Worm (Caenorhabditis elegans): ENCODE data around the gene lin-1.

lin-1 gene

DNA sequence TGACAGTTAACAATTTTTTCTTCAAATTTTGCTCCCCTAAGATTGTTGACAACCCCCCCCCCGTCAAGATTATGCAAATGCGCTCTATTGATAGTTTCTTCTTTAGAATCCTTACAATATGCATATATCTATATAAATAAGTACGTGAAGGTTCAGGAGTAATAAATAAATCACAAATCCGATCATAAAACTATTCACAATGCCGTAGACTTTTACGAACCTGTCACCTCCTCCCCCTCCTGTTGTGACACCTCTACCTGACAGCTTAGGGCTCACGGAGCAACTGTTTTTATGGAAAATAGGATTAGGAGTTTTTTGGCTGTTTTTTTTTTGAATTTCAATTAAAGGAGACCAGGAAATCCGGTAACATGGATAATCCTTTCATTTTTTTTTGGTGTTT, 8.0 kb downstream of the lin-1 start:
- no peak for TF ChIP-seq attf-4 (tag; optimal IDR thresholded peaks at IDR 0.05)
- TF ChIP-seq dpl-1 (GFP tag; optimal IDR thresholded peaks at IDR 0.05): no peak

ce11 chrIV:2284462-2285047, 15.5 kb downstream of the lin-1 start:
- TF ChIP-seq dmd-6 (GFP tag; IDR thresholded peaks at IDR 0.05) (peak; percentile 79), tra-1 (GFP tag; IDR thresholded peaks at IDR 0.05) (no peak), ztf-7 (tag; optimal IDR thresholded peaks at IDR 0.05) (no peak), arid-1 (GFP tag; conservative IDR thresholded peaks at IDR 0.05) (no peak), snpc-1.2 (GFP tag; IDR thresholded peaks at IDR 0.05) (no peak), zag-1 (tag; optimal IDR thresholded peaks at IDR 0.05) (no peak), lin-38 (GFP tag; IDR thresholded peaks at IDR 0.05) (no peak), dve-1 (tag; optimal IDR thresholded peaks at IDR 0.05; ENCODE audit: insufficient read depth) (peak; percentile 57), hlh-30 (tag; optimal IDR thresholded peaks at IDR 0.05; ENCODE audit: insufficient read depth) (peak; percentile 37), rbr-2 (tag; optimal IDR thresholded peaks at IDR 0.05) (no peak), pqm-1 (tag; optimal IDR thresholded peaks at IDR 0.05) (peak; percentile 88), zfp-3 (GFP tag; conservative IDR thresholded peaks at IDR 0.05) (no peak), aly-2 (tag; optimal IDR thresholded peaks at IDR 0.05) (no peak), spr-1 (tag; optimal IDR thresholded peaks at IDR 0.05) (no peak), egl-27 (tag; optimal IDR thresholded peaks at IDR 0.05) (no peak), hmg-1.1 (GFP tag; IDR thresholded peaks at IDR 0.05) (0 out of 2 replicates have a peak, but pooled peaks have one; percentile 21), sdz-12 (GFP tag; optimal IDR thresholded peaks at IDR 0.05) (no peak), F37D6.2 (tag; optimal IDR thresholded peaks at IDR 0.05) (no peak), F26F4.8 (GFP tag; conservative IDR thresholded peaks at IDR 0.05) (no peak), Y75B8A.6 (GFP tag; IDR thresholded peaks at IDR 0.05) (no peak), ceh-62 (tag; optimal IDR thresholded peaks at IDR 0.05) (no peak), php-3 (GFP tag; IDR thresholded peaks at IDR 0.05) (0 out of 2 replicates have a peak, but pooled peaks have one; percentile 25), jun-1 (tag; optimal IDR thresholded peaks at IDR 0.05) (no peak), lin-1 (GFP tag; IDR thresholded peaks at IDR 0.05) (peak; percentile 71; the same call in 1 of the 2 replicates), hif-1 (tag; optimal IDR thresholded peaks at IDR 0.05) (no peak), nhr-10 (tag; optimal IDR thresholded peaks at IDR 0.05) (no peak), dpl-1 (GFP tag; optimal IDR thresholded peaks at IDR 0.05) (no peak), ceh-82 (tag; optimal IDR thresholded peaks at IDR 0.05) (no peak), zfp-2 (tag; optimal IDR thresholded peaks at IDR 0.05) (no peak), madf-5 (GFP tag; IDR thresholded peaks at IDR 0.05) (no peak), T26A8.4 (GFP tag; IDR thresholded peaks at IDR 0.05) (no peak), nhr-25 (tag; optimal IDR thresholded peaks at IDR 0.05; ENCODE audit: borderline replicate concordance, insufficient read depth) (no peak), D1046.2 (GFP tag; IDR thresholded peaks at IDR 0.05) (no peak), mes-2 (tag; optimal IDR thresholded peaks at IDR 0.05; ENCODE audit: poor library complexity, severe bottlenecking) (peak; percentile 27), fos-1 (tag; optimal IDR thresholded peaks at IDR 0.05) (no peak), mxl-3 (GFP tag; optimal IDR thresholded peaks at IDR 0.05) (peak; percentile 50), daf-16 (GFP tag; optimal IDR thresholded peaks at IDR 0.05) (no peak), daf-16 (tag; optimal IDR thresholded peaks at IDR 0.05) (peak; percentile 41), nhr-48 (tag; optimal IDR thresholded peaks at IDR 0.05) (no peak), Y5F2A.4 (GFP tag; optimal IDR thresholded peaks at IDR 0.05) (no peak), saeg-2 (GFP tag; IDR thresholded peaks at IDR 0.05) (no peak), nhr-28 (tag; optimal IDR thresholded peaks at IDR 0.05) (peak; percentile 77), ceh-28 (tag; optimal IDR thresholded peaks at IDR 0.05) (no peak), hlh-11 (tag; optimal IDR thresholded peaks at IDR 0.05) (peak; percentile 66), unc-39 (tag; optimal IDR thresholded peaks at IDR 0.05) (no peak), nhr-77 (tag; optimal IDR thresholded peaks at IDR 0.05) (peak; percentile 41), set-16 (GFP tag; IDR thresholded peaks at IDR 0.05) (peak; percentile 34; the same call in 1 of the 2 replicates), snpc-4 (tag; optimal IDR thresholded peaks at IDR 0.05) (no peak)

Measured in whole organism, L4 larva.